Worm (Caenorhabditis elegans): ENCODE measurements around the gene C29E4.13.

The C29E4.13 gene

ce11 chrIII:7917667-7918066 is 10.8 kb downstream of the C29E4.13 start, which contains the start of gene gly-3:
Gene gly-3 (minus strand): TSS chrIII:7917767.
- TF ChIP-seq ces-1 (GFP tag; optimal IDR thresholded peaks at IDR 0.05) (no peak), nhr-84 (tag; optimal IDR thresholded peaks at IDR 0.05) (no peak), dsc-1 (tag; optimal IDR thresholded peaks at IDR 0.05) (no peak), nhr-11 (tag; optimal IDR thresholded peaks at IDR 0.05) (no peak)

ce11 chrIII:7913488-7913887 is 15.0 kb downstream of the C29E4.13 start, which contains the start of gene ZK688.12:
Gene ZK688.12 (minus strand): TSS chrIII:7913588.
- no peak for TF ChIP-seq mdl-1 (tag; optimal IDR thresholded peaks at IDR 0.05)
- no peak for TF ChIP-seq nhr-71 (tag; optimal IDR thresholded peaks at IDR 0.05)
- TF ChIP-seq unc-130 (tag; optimal IDR thresholded peaks at IDR 0.05), result no peak
- no peak for TF ChIP-seq ceh-90 (tag; optimal IDR thresholded peaks at IDR 0.05)
- no peak for TF ChIP-seq lin-39 (tag; optimal IDR thresholded peaks at IDR 0.05)
- no peak for TF ChIP-seq snpc-4 (tag; optimal IDR thresholded peaks at IDR 0.05)
- TF ChIP-seq sptf-1 (tag; optimal IDR thresholded peaks at IDR 0.05), result no peak
- TF ChIP-seq nhr-12 (tag; optimal IDR thresholded peaks at IDR 0.05), result no peak

ce11 chrIII:7911621-7912020 is 16.9 kb downstream of the C29E4.13 start, which contains the start of gene ZK688.7:
Gene ZK688.7 (minus strand): TSS chrIII:7911634.
- TF ChIP-seq unc-130 (tag; optimal IDR thresholded peaks at IDR 0.05) (no peak), tbx-2 (tag; optimal IDR thresholded peaks at IDR 0.05) (no peak), irx-1 (tag; optimal IDR thresholded peaks at IDR 0.05) (no peak), C16A3.4 (tag; optimal IDR thresholded peaks at IDR 0.05) (no peak), lin-14 (GFP tag; optimal IDR thresholded peaks at IDR 0.05) (peak; percentile 81), nhr-90 (tag; optimal IDR thresholded peaks at IDR 0.05; ENCODE audit: poor library complexity) (peak; percentile 11), nhr-77 (tag; optimal IDR thresholded peaks at IDR 0.05) (no peak), F16B12.6 (tag; optimal IDR thresholded peaks at IDR 0.05) (no peak), pax-3 (tag; optimal IDR thresholded peaks at IDR 0.05) (no peak), nhr-47 (tag; optimal IDR thresholded peaks at IDR 0.05) (no peak), vab-15 (tag; optimal IDR thresholded peaks at IDR 0.05) (no peak), dpl-1 (GFP tag; optimal IDR thresholded peaks at IDR 0.05) (peak; percentile 8 to 34 (median 33)), nhr-19 (GFP tag; conservative IDR thresholded peaks at IDR 0.05) (no peak), hpl-2 (GFP tag; optimal IDR thresholded peaks at IDR 0.05) (no peak), fkh-8 (tag; optimal IDR thresholded peaks at IDR 0.05) (no peak), sptf-1 (tag; optimal IDR thresholded peaks at IDR 0.05) (no peak), fkh-4 (tag; optimal IDR thresholded peaks at IDR 0.05; ENCODE audit: borderline replicate concordance) (no peak), ets-5 (GFP tag; IDR thresholded peaks at IDR 0.05) (no peak), C34B4.2 (tag; optimal IDR thresholded peaks at IDR 0.05) (no peak), ceh-82 (tag; optimal IDR thresholded peaks at IDR 0.05) (no peak), xbp-1 (tag; optimal IDR thresholded peaks at IDR 0.05) (no peak), sup-37 (GFP tag; optimal IDR thresholded peaks at IDR 0.05) (no peak), lin-39 (tag; optimal IDR thresholded peaks at IDR 0.05) (no peak), jun-1 (tag; optimal IDR thresholded peaks at IDR 0.05) (no peak), skn-1 (tag; optimal IDR thresholded peaks at IDR 0.05) (no peak), grh-1 (GFP tag; IDR thresholded peaks at IDR 0.05) (no peak), mdl-1 (tag; optimal IDR thresholded peaks at IDR 0.05) (peak in 1 of 2 experiments; percentile 15), tlp-1 (tag; optimal IDR thresholded peaks at IDR 0.05) (no peak), ceh-8 (GFP tag; optimal IDR thresholded peaks at IDR 0.05) (no peak), ceh-90 (tag; optimal IDR thresholded peaks at IDR 0.05) (no peak), snu-23 (GFP tag; optimal IDR thresholded peaks at IDR 0.05) (peak; percentile 70), efl-1 (optimal IDR thresholded peaks at IDR 0.05) (peak; percentile 1 to 30), efl-1 (GFP tag; optimal IDR thresholded peaks at IDR 0.05 in 1 of 2) (peak; percentile 19 to 71), blmp-1 (tag; optimal IDR thresholded peaks at IDR 0.05) (peak; percentile 37), lsy-2 (tag; optimal IDR thresholded peaks at IDR 0.05) (peak in 1 of 2 experiments; percentile 15), swsn-7 (tag; optimal IDR thresholded peaks at IDR 0.05) (no peak), fos-1 (tag; optimal IDR thresholded peaks at IDR 0.05) (no peak), mep-1 (tag; optimal IDR thresholded peaks at IDR 0.05) (peak; percentile 51), isw-1 (GFP tag; IDR thresholded peaks at IDR 0.05) (no peak), ztf-4 (tag; optimal IDR thresholded peaks at IDR 0.05) (no peak), mef-2 (tag; optimal IDR thresholded peaks at IDR 0.05) (no peak), lin-35 (GFP tag; optimal IDR thresholded peaks at IDR 0.05) (peak in 1 of 2 experiments; percentile 68), nhr-85 (tag) (peak; percentile 66), C04F5.9 (tag; optimal IDR thresholded peaks at IDR 0.05) (no peak)
